Fruit fly (Drosophila melanogaster): Measurements from ENCODE around the gene Marcal1.

Marcal1 gene

DNA sequence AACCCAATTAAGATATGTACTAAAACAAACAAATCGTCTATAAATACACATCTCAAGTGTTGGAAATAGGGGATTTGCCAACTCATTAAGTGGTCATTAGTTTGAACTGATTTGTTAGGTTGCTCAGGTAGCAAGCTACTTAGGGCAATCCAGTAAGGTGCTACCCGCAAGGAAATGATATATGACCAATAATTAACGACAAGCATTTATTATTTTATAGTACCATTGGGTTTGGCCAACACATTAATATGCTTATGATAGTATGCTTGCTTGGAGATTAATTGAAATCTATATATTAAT is 40.5 kb downstream of the Marcal1 start:
- TF ChIP-seq H15 (GFP tag; IDR thresholded peaks at IDR 0.05) = no peak
- no peak for TF ChIP-seq luna (GFP tag; optimal IDR thresholded peaks at IDR 0.05)
- TF ChIP-seq HHEX (GFP tag; optimal IDR thresholded peaks at IDR 0.05) = peak; percentile 2
- TF ChIP-seq sug (tag; optimal IDR thresholded peaks at IDR 0.05) = peak; percentile 67
- TF ChIP-seq sd (tag; optimal IDR thresholded peaks at IDR 0.05) = peak; percentile 20
- TF ChIP-seq PHDP (tag; optimal IDR thresholded peaks at IDR 0.05) = peak; percentile 4
- TF ChIP-seq exex (tag; optimal IDR thresholded peaks at IDR 0.05) = peak; percentile 98
- peak; percentile 92 for TF ChIP-seq zen (tag; optimal IDR thresholded peaks at IDR 0.05)
- peak; percentile 27 for TF ChIP-seq cwo (GFP tag; optimal IDR thresholded peaks at IDR 0.05)
- peak; percentile 36 for TF ChIP-seq CG34376 (GFP tag; optimal IDR thresholded peaks at IDR 0.05)
- peak; percentile 55; the same call in 1 of the 2 replicates for TF ChIP-seq sens-2 (GFP tag; IDR thresholded peaks at IDR 0.05)
- TF ChIP-seq Vsx1 (GFP tag; optimal IDR thresholded peaks at IDR 0.05) = peak; percentile 71
- TF ChIP-seq tll (GFP tag; optimal IDR thresholded peaks at IDR 0.05) = peak in 1 of 2 experiments; percentile 27
- TF ChIP-seq h (optimal IDR thresholded peaks at IDR 0.05) = no peak

DNA sequence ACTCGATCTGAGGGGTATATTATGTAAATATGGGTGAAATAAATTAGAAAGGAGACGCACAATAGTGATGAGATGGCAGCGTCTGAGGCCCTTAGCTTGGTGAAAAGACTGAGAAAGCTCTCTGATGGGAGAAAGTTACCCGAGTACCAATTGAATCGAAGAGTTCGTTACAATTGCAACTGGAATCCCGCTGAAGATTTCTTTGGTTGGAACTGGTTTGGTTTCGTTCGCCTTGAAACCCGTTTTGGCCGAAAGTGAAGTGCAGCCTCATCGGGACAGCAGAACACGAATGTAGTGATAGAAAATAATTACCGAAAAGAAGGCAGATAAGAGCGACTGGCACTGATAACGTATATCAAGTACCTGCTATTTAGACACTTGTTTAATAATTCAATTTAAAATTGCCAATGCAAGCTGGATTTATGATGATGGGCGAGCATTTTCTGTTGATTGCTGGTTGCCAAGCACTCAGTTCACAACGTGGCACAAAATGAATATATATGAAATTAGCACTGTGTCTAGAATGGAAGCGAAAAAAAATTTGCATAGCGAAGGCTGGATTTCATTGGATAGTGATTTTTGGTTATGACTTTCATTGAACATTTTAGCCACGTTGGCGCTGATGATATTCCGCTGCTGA is 41.1 kb downstream of the Marcal1 start:
- peak; percentile 51; the same call in 1 of the 2 replicates for TF ChIP-seq vvl (GFP tag; IDR thresholded peaks at IDR 0.05)
- TF ChIP-seq eve (GFP tag; optimal IDR thresholded peaks at IDR 0.05) = peak in 1 of 2 experiments; percentile 69
- TF ChIP-seq ato (GFP tag; IDR thresholded peaks at IDR 0.05; ENCODE audit: partially characterized antibody) = 0 out of 2 replicates have a peak, but pooled peaks have one; percentile 9
- TF ChIP-seq Blimp-1 (GFP tag; optimal IDR thresholded peaks at IDR 0.05) = peak; percentile 71
- no peak for TF ChIP-seq tgo (GFP tag; IDR thresholded peaks at IDR 0.05)
- no peak for TF ChIP-seq insv (GFP tag; optimal IDR thresholded peaks at IDR 0.05)

DNA sequence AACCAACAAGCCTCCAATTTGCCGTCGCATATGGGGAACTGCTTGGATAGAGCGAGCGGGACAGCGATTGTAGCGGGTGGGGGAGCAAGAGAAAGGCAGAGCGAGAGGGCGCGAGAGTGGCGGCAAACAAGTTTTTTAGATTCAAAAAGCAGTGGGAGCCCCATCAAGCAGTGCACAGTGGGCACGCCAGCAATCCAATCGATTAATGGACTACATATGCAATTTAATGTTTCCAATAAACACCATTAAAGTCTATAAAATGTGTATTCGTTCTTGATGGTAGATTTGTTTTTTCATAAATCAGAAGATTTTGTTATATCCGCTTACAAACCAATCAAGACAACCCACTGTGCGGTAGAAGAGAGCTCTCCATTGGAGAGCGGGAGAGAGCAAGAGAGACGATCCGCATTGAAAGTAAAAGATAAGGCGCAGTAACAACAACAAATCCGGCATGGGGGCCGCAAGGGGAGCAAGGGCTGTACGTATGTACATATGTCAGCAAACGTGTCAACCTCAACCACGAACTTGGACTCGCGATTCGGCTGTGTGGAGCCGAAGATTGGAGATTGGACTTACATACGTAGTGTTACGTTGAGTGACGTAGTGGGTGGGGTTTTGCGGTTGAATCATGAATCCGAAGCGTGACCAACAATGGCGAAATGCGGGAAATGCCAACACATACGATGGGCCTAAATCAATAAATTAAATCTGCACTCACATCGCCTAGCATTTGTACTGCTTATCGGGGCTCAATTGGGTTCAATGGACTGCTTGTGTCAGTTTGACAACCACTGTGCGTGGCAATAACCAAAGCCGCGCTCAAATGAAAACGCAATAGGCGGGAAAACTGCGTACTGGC is 42.3 kb downstream of the Marcal1 start:
- TF ChIP-seq CG9609 (GFP tag; optimal IDR thresholded peaks at IDR 0.05) (peak; percentile 99), bab2 (GFP tag; optimal IDR thresholded peaks at IDR 0.05) (peak; percentile 99), CG9437 (GFP tag; optimal IDR thresholded peaks at IDR 0.05) (peak; percentile 97), CG7987 (GFP tag; optimal IDR thresholded peaks at IDR 0.05) (peak; percentile 97), Chrac-16 (GFP tag; optimal IDR thresholded peaks at IDR 0.05) (peak; percentile 99), CG13775 (GFP tag; optimal IDR thresholded peaks at IDR 0.05) (peak; percentile 99), hb (GFP tag; IDR thresholded peaks at IDR 0.05; ENCODE audit: partially characterized antibody) (peak; percentile 81; the same call in 1 of the 3 replicates), vnd (GFP tag; IDR thresholded peaks at IDR 0.05; ENCODE audit: partially characterized antibody) (peak; percentile 73), CG6175 (GFP tag; IDR thresholded peaks at IDR 0.05) (peak; percentile 98), slp2 (GFP tag; optimal IDR thresholded peaks at IDR 0.05) (peak; percentile 99), run (tag; optimal IDR thresholded peaks at IDR 0.05) (peak; percentile 96), luna (GFP tag; optimal IDR thresholded peaks at IDR 0.05) (peak; percentile 98), zfh2 (GFP tag; optimal IDR thresholded peaks at IDR 0.05) (peak; percentile 99), Mes4 (GFP tag; optimal IDR thresholded peaks at IDR 0.05) (peak; percentile 99), bsh (GFP tag; optimal IDR thresholded peaks at IDR 0.05) (peak; percentile 98 to 99), CG43689 (GFP tag; IDR thresholded peaks at IDR 0.05) (peak; percentile 98), en (GFP tag; optimal IDR thresholded peaks at IDR 0.05) (peak; percentile 99), CG14050 (GFP tag; IDR thresholded peaks at IDR 0.05) (peak; percentile 99), yki (optimal IDR thresholded peaks at IDR 0.05) (peak; percentile 61), zen2 (GFP tag; IDR thresholded peaks at IDR 0.05; ENCODE audit: partially characterized antibody) (peak; percentile 43; the same call in 1 of the 3 replicates), dan (GFP tag; IDR thresholded peaks at IDR 0.05) (peak; percentile 97), cg (GFP tag; optimal IDR thresholded peaks at IDR 0.05) (peak; percentile 15), Dbx (GFP tag; IDR thresholded peaks at IDR 0.05) (peak; percentile 99), CG4328 (GFP tag; optimal IDR thresholded peaks at IDR 0.05) (peak; percentile 98), CG8765 (GFP tag; IDR thresholded peaks at IDR 0.05) (peak; percentile 99), pho (GFP tag; optimal IDR thresholded peaks at IDR 0.05) (peak; percentile 99), jing (GFP tag; optimal IDR thresholded peaks at IDR 0.05) (peak; percentile 99)

Measured in whole organism, embryonic.